Fruit fly (Drosophila melanogaster) whole organism, embryonic: ENCODE data around the gene CG34179.
A peak's percentile ranks its signal among the peaks of the same experiment; 100 is the strongest.

Source experiments
- ATbp ChIP-seq: fragments of 200-800 bp; sonication (Bioruptor generic); optimal IDR thresholded peaks from 2 replicates; lab custom pipeline; 2017; ENCODE audit warnings: missing biosample characterization, mild to moderate bottlenecking, missing genetic modification characterization, missing genetic modification reagents
- Atf3 ChIP-seq: fragments of 200-800 bp; sonication (Bioruptor generic); optimal IDR thresholded peaks from 3 replicates; lab custom pipeline; 2016; ENCODE audit warnings: missing biosample characterization, missing genetic modification characterization
- Atf6 ChIP-seq: fragments of 200-800 bp; sonication (Bioruptor generic); IDR thresholded peaks from 2 replicates; pipeline ENCODE4 v1.3.6; 2022; ENCODE audit warnings: missing biosample characterization, missing genetic modification characterization
- Awh ChIP-seq: fragments of 200-800 bp; sonication (Bioruptor generic); IDR thresholded peaks from 2 replicates; pipeline ENCODE4, ENCODE4 v1.3.6; 2022; ENCODE audit warnings: missing biosample characterization, missing genetic modification characterization
- Blimp-1 ChIP-seq: fragments of 200-800 bp; sonication (Bioruptor generic); optimal IDR thresholded peaks from 3 replicates; lab custom pipeline; 2018; ENCODE audit warnings: missing biosample characterization, missing genetic modification characterization, mild to moderate bottlenecking, moderate library complexity, missing genetic modification reagents
- CG11560 ChIP-seq: fragments of 200-800 bp; sonication (Bioruptor generic); IDR thresholded peaks from 3 replicates; pipeline ENCODE4 v1.3.6; 2022; ENCODE audit warnings: missing biosample characterization, missing genetic modification characterization
- CG13894 ChIP-seq: fragments of 200-800 bp; sonication (Bioruptor generic); optimal IDR thresholded peaks from 3 replicates; lab custom pipeline; 2018; ENCODE audit warnings: missing biosample characterization, mild to moderate bottlenecking, missing genetic modification characterization, moderate library complexity
- CG14667 ChIP-seq: fragments of 200-800 bp; sonication (Bioruptor generic); IDR thresholded peaks from 2 replicates; pipeline ENCODE4 v1.3.6; 2022; ENCODE audit warnings: missing biosample characterization, missing genetic modification characterization
- CG18599 ChIP-seq: fragments of 200-800 bp; sonication (Bioruptor generic); optimal IDR thresholded peaks from 3 replicates; lab custom pipeline; 2017; ENCODE audit warnings: missing biosample characterization, missing genetic modification characterization, mild to moderate bottlenecking, moderate library complexity, missing genetic modification reagents
- CG18764 ChIP-seq: fragments of 200-800 bp; sonication (Bioruptor generic); optimal IDR thresholded peaks from 3 replicates; lab custom pipeline; 2016; ENCODE audit warnings: missing biosample characterization, missing genetic modification characterization
- CG2199 ChIP-seq: fragments of 200-800 bp; sonication (Bioruptor generic); IDR thresholded peaks from 3 replicates; pipeline ENCODE4 v1.3.6; 2022; ENCODE audit warnings: missing biosample characterization, missing genetic modification characterization
- CG30020 ChIP-seq: fragments of 200-800 bp; optimal IDR thresholded peaks from 2 replicates; lab custom pipeline; 2019; ENCODE audit warnings: missing biosample characterization, mild to moderate bottlenecking, missing genetic modification characterization, moderate library complexity
- CG31388 ChIP-seq: fragments of 200-800 bp; sonication (Bioruptor generic); optimal IDR thresholded peaks from 2 replicates; lab custom pipeline; 2016; ENCODE audit warnings: missing biosample characterization, missing genetic modification characterization
- CG3407 ChIP-seq: fragments of 200-800 bp; sonication (Bioruptor generic); optimal IDR thresholded peaks from 2 replicates; lab custom pipeline; 2018; ENCODE audit warnings: missing biosample characterization, mild to moderate bottlenecking, missing genetic modification characterization
- CG42726 ChIP-seq: fragments of 200-800 bp; sonication (Bioruptor generic); IDR thresholded peaks from 2 replicates; pipeline ENCODE4 v1.3.6; 2022; ENCODE audit warnings: missing biosample characterization, missing genetic modification characterization; ENCODE audit not compliant: partially characterized antibody
- CG7839 ChIP-seq: fragments of 200-800 bp; sonication (Bioruptor generic); optimal IDR thresholded peaks from 3 replicates; lab custom pipeline; 2018; ENCODE audit warnings: missing biosample characterization, mild to moderate bottlenecking, missing genetic modification characterization, moderate library complexity
- CrebB ChIP-seq: fragments of 200-800 bp; sonication (Bioruptor generic); optimal IDR thresholded peaks from 3 replicates; lab custom pipeline; 2018; ENCODE audit warnings: missing biosample characterization, mild to moderate bottlenecking, missing genetic modification characterization
- Deaf1 ChIP-seq: fragments of 200-800 bp; optimal IDR thresholded peaks from 3 replicates; lab custom pipeline; 2019; ENCODE audit warnings: missing biosample characterization, mild to moderate bottlenecking, missing genetic modification characterization, moderate library complexity
- Dll ChIP-seq: fragments of 200-800 bp; sonication (Bioruptor generic); IDR thresholded peaks from 4 replicates; pipeline ENCODE4 v1.3.6; 2022; ENCODE audit warnings: missing biosample characterization, missing genetic modification characterization; ENCODE audit not compliant: partially characterized antibody
- Doc3 ChIP-seq: fragments of 200-800 bp; sonication (Bioruptor generic); IDR thresholded peaks from 3 replicates; pipeline ENCODE4 v1.3.6; 2022; ENCODE audit warnings: missing biosample characterization, missing genetic modification characterization; ENCODE audit not compliant: partially characterized antibody
- Drgx ChIP-seq: fragments of 200-800 bp; sonication (Bioruptor generic); IDR thresholded peaks from 2 replicates; pipeline ENCODE4 v1.3.6; 2022; ENCODE audit warnings: missing biosample characterization, missing genetic modification characterization
- Gsc ChIP-seq: fragments of 200-800 bp; sonication (Bioruptor generic); IDR thresholded peaks from 2 replicates; pipeline ENCODE4 v1.3.6; 2022; ENCODE audit warnings: missing biosample characterization, missing genetic modification characterization
- Gug ChIP-seq: fragments of 200-800 bp; sonication (Bioruptor generic); IDR thresholded peaks from 4 replicates; pipeline ENCODE4 v1.3.6; 2022; ENCODE audit warnings: missing biosample characterization, missing genetic modification characterization
- H2.0 ChIP-seq: fragments of 200-800 bp; sonication (Bioruptor generic); IDR thresholded peaks from 2 replicates; pipeline ENCODE4 v1.3.6; 2022; ENCODE audit warnings: missing biosample characterization, missing genetic modification characterization
- HmgD ChIP-seq: fragments of 200-800 bp; sonication (Bioruptor generic); optimal IDR thresholded peaks from 3 replicates; lab custom pipeline; 2016; ENCODE audit warnings: missing biosample characterization, missing genetic modification characterization
- Hmx ChIP-seq: fragments of 200-800 bp; sonication (Bioruptor generic); optimal IDR thresholded peaks from 2 replicates; lab custom pipeline; 2016; ENCODE audit warnings: missing biosample characterization, missing genetic modification characterization
- Hr3 ChIP-seq: fragments of 200-800 bp; sonication (Bioruptor generic); optimal IDR thresholded peaks from 3 replicates; lab custom pipeline; 2016; ENCODE audit warnings: missing biosample characterization, missing genetic modification characterization
- Opbp ChIP-seq: fragments of 200-800 bp; sonication (Bioruptor generic); IDR thresholded peaks from 3 replicates; pipeline ENCODE4 v1.3.6; 2022; ENCODE audit warnings: missing biosample characterization, missing genetic modification characterization; ENCODE audit not compliant: partially characterized antibody
- Sox100B ChIP-seq: fragments of 200-800 bp; sonication (Bioruptor generic); optimal IDR thresholded peaks from 3 replicates; lab custom pipeline; 2018; ENCODE audit warnings: missing biosample characterization, mild to moderate bottlenecking, missing genetic modification characterization
- ab ChIP-seq: fragments of 200-800 bp; sonication (Bioruptor generic); optimal IDR thresholded peaks from 2 replicates; lab custom pipeline; 2016; ENCODE audit warnings: missing biosample characterization, missing genetic modification characterization
- abd-A ChIP-seq: fragments of 200-800 bp; sonication (Bioruptor generic); optimal IDR thresholded peaks from 3 replicates; lab custom pipeline; 2019; ENCODE audit warnings: missing biosample characterization, mild to moderate bottlenecking, missing genetic modification characterization, moderate library complexity
- amos ChIP-seq: fragments of 200-800 bp; sonication (Bioruptor generic); IDR thresholded peaks from 2 replicates; pipeline ENCODE4 v1.3.6; 2022; ENCODE audit warnings: missing biosample characterization, missing genetic modification characterization; ENCODE audit not compliant: partially characterized antibody
- ci ChIP-seq: fragments of 200-800 bp; sonication (Bioruptor generic); IDR thresholded peaks from 3 replicates; pipeline ENCODE4 v1.3.6; 2022; ENCODE audit warnings: missing biosample characterization, missing genetic modification characterization
- cwo ChIP-seq: fragments of 200-800 bp; sonication (Bioruptor generic); optimal IDR thresholded peaks from 3 replicates; lab custom pipeline; 2017; ENCODE audit warnings: missing biosample characterization, missing genetic modification characterization, mild to moderate bottlenecking, moderate library complexity, missing genetic modification reagents
- ems ChIP-seq: fragments of 200-800 bp; sonication (Bioruptor generic); optimal IDR thresholded peaks from 3 replicates; lab custom pipeline; 2016; ENCODE audit warnings: missing biosample characterization, missing genetic modification characterization
- ewg ChIP-seq: fragments of 200-800 bp; sonication (Bioruptor generic); optimal IDR thresholded peaks from 3 replicates; lab custom pipeline; 2017; ENCODE audit warnings: mild to moderate bottlenecking, missing biosample characterization, missing genetic modification reagents, missing genetic modification characterization
- gfzf ChIP-seq: fragments of 200-800 bp; sonication (Bioruptor generic); optimal IDR thresholded peaks from 2 replicates; lab custom pipeline; 2016; ENCODE audit warnings: missing biosample characterization, mild to moderate bottlenecking, missing genetic modification characterization, moderate library complexity
- gro ChIP-seq: fragments of 200-800 bp; sonication (Bioruptor generic); optimal IDR thresholded peaks from 2 replicates; lab custom pipeline; 2016; ENCODE audit warnings: missing biosample characterization, missing genetic modification characterization
- hkb ChIP-seq, 2 experiments: fragments of 200-800 bp in 1 of 2; fragments of >200 bp in 1 of 2; sonication (Bioruptor generic) in 1 of 2; IDR thresholded peaks in 1 of 2; optimal IDR thresholded peaks in 1 of 2; 2 replicates each; pipeline versions ENCODE4 v1.3.6 to Lab custom; 2017 to 2022; ENCODE audit warnings: missing biosample characterization in 1 of 2, missing genetic modification characterization in 1 of 2
- inv ChIP-seq: fragments of 200-800 bp; sonication (Bioruptor generic); IDR thresholded peaks from 2 replicates; pipeline ENCODE4 v1.3.6; 2022; ENCODE audit warnings: missing biosample characterization, missing genetic modification characterization; ENCODE audit not compliant: partially characterized antibody
- kni ChIP-seq: fragments of 200-800 bp; sonication (Bioruptor generic); optimal IDR thresholded peaks from 3 replicates; lab custom pipeline; 2017; ENCODE audit warnings: mild to moderate bottlenecking, missing biosample characterization, missing genetic modification reagents, missing genetic modification characterization
- nerfin-1 ChIP-seq: fragments of 200-800 bp; sonication (Bioruptor generic); optimal IDR thresholded peaks from 3 replicates; lab custom pipeline; 2019; ENCODE audit warnings: missing biosample characterization, mild to moderate bottlenecking, missing genetic modification characterization, moderate library complexity
- oc ChIP-seq: fragments of 200-800 bp; sonication (Bioruptor generic); optimal IDR thresholded peaks from 2 replicates; lab custom pipeline; 2018; ENCODE audit warnings: missing biosample characterization, mild to moderate bottlenecking, missing genetic modification characterization, moderate library complexity
- pum ChIP-seq: fragments of 200-800 bp; sonication (Bioruptor generic); optimal IDR thresholded peaks from 2 replicates; lab custom pipeline; 2016; ENCODE audit warnings: missing biosample characterization, missing genetic modification characterization
- repo ChIP-seq: fragments of 200-800 bp; sonication (Bioruptor generic); optimal IDR thresholded peaks from 2 replicates; lab custom pipeline; 2016; ENCODE audit warnings: missing biosample characterization, missing genetic modification characterization
- rib ChIP-seq: fragments of 200-800 bp; sonication (Bioruptor generic); IDR thresholded peaks from 2 replicates; pipeline ENCODE4 v1.3.6; 2022; ENCODE audit warnings: missing biosample characterization, missing genetic modification characterization
- sd ChIP-seq: fragments of 200-800 bp; sonication (Bioruptor generic); optimal IDR thresholded peaks from 3 replicates; lab custom pipeline; 2018; ENCODE audit warnings: missing biosample characterization, mild to moderate bottlenecking, missing genetic modification characterization, moderate library complexity
- slbo ChIP-seq: fragments of 200-800 bp; sonication (Bioruptor generic); IDR thresholded peaks from 2 replicates; pipeline ENCODE4 v1.3.6; 2022; ENCODE audit warnings: missing biosample characterization, missing genetic modification characterization
- stc ChIP-seq: fragments of 200-800 bp; sonication (Bioruptor generic); IDR thresholded peaks from 2 replicates; pipeline ENCODE4 v1.3.6; 2022; ENCODE audit warnings: missing biosample characterization, missing genetic modification characterization
- trh ChIP-seq: fragments of 200-800 bp; sonication (Bioruptor generic); optimal IDR thresholded peaks from 2 replicates; lab custom pipeline; 2016; ENCODE audit warnings: missing biosample characterization, missing genetic modification characterization
- yki ChIP-seq: fragments of >200 bp; optimal IDR thresholded peaks from 3 replicates; lab custom pipeline; 2018

Gene CG34179

DNA sequence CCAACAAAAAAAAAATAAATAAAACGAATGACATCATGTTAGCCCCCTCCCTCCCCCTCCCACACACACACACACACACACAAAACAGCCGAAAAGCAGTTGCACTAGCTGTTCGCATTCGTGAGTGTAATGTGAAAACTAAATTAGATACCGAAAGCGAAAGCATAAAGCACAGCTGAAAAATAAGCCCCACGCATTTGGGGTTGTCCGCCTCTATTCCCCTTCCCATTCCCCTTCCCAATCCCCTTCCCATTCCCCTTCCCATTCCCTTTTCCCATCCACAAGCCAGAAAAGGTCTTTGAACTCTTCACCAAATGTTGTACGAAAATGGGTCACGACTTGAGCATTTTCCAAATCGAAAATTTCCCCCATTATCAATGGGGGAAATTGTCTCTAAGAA is 26.8 kb upstream of the CG34179 start (continued):
- no peak for TF ChIP-seq gro (GFP tag; lab: Kevin White, UChicago)
- TF ChIP-seq CG2199 (GFP tag; lab: Robert Waterston, UW): peak; percentile 31; the same call in 1 of the 3 replicates
- peak; percentile 48 for TF ChIP-seq Deaf1 (tag; lab: Kevin White, UChicago)
- TF ChIP-seq sd (tag; lab: Kevin White, UChicago): peak; percentile 6
- TF ChIP-seq Hr3 (GFP tag; lab: Kevin White, UChicago): peak; percentile 43
- TF ChIP-seq CG13894 (tag; lab: Kevin White, UChicago): peak; percentile 55
- no peak for TF ChIP-seq cwo (GFP tag; lab: Kevin White, UChicago)
- TF ChIP-seq CG18764 (GFP tag; lab: Kevin White, UChicago): no peak
- peak; percentile 0 for TF ChIP-seq Atf3 (GFP tag; lab: Kevin White, UChicago)
- peak; percentile 98 for TF ChIP-seq Blimp-1 (GFP tag; lab: Kevin White, UChicago)
- peak; percentile 94 for TF ChIP-seq abd-A (tag; lab: Kevin White, UChicago)
- no peak for TF ChIP-seq CG3407 (GFP tag; lab: Kevin White, UChicago)
- TF ChIP-seq Gsc: no peak
- no peak for TF ChIP-seq Doc3 (GFP tag; lab: Robert Waterston, UW)
- TF ChIP-seq CrebB: no peak
- no peak for TF ChIP-seq gfzf (GFP tag; lab: Kevin White, UChicago)
- TF ChIP-seq Drgx (GFP tag; lab: Robert Waterston, UW): no peak
- no peak for TF ChIP-seq Hmx (GFP tag; lab: Kevin White, UChicago)
- no peak for TF ChIP-seq pum (GFP tag; lab: Kevin White, UChicago)
- no peak for TF ChIP-seq yki (lab: Kevin White, UChicago)
- no peak for TF ChIP-seq CG31388 (GFP tag; lab: Kevin White, UChicago)
- TF ChIP-seq oc: peak; percentile 63
- peak; percentile 28 for TF ChIP-seq CG18599 (GFP tag; lab: Kevin White, UChicago)
- TF ChIP-seq ems (GFP tag; lab: Kevin White, UChicago): no peak
- no peak for TF ChIP-seq CG14667 (GFP tag; lab: Robert Waterston, UW)
- no peak for TF ChIP-seq H2.0 (GFP tag; lab: Robert Waterston, UW)
- TF ChIP-seq Awh (GFP tag; lab: Robert Waterston, UW): no peak
- TF ChIP-seq Opbp (GFP tag; lab: Robert Waterston, UW): peak; percentile 43; the same call in 1 of the 3 replicates
- TF ChIP-seq ATbp (GFP tag; lab: Kevin White, UChicago): no peak
- TF ChIP-seq CG42726 (GFP tag; lab: Robert Waterston, UW): peak; percentile 54; the same call in 1 of the 2 replicates
- 0 out of 4 replicates have a peak, but pooled peaks have one; percentile 13 for TF ChIP-seq Dll (GFP tag; lab: Robert Waterston, UW)
- peak; percentile 95 for TF ChIP-seq kni
- TF ChIP-seq nerfin-1 (tag; lab: Kevin White, UChicago): peak; percentile 34
- TF ChIP-seq rib: no peak
- no peak for TF ChIP-seq Sox100B
- no peak for TF ChIP-seq CG30020 (tag; lab: Kevin White, UChicago)
- no peak for TF ChIP-seq Gug (GFP tag; lab: Robert Waterston, UW)
- TF ChIP-seq, all 482 proteins: peak for 33

DNA sequence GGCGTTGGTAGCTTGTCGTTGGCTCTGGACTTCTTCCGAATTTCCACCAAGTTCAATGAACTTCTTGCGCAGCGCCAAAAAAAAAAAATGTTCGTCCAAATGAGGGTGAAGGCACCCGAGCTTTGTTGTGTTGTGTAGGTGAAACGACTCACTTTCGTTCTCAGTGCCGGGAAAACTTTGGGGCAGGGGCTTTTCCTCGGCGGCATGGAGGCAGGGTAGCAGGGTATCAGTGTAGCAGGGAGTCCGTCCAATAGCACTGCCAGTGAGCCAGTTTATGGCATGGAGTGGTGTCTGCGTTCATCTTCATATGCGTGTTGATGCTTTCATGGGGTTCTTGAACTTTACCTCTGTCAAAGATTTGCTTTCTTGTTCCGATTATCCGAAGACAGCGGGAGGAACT is 25.8 kb upstream of the CG34179 start:
- TF ChIP-seq inv (GFP tag; lab: Robert Waterston, UW) (no peak), CG7839 (tag; lab: Kevin White, UChicago) (no peak), CG11560 (no peak), slbo (GFP tag; lab: Robert Waterston, UW) (no peak), amos (no peak), Deaf1 (tag; lab: Kevin White, UChicago) (peak; percentile 43), ewg (GFP tag; lab: Kevin White, UChicago) (no peak), ci (GFP tag; lab: Robert Waterston, UW) (peak; percentile 68), ab (no peak), hkb (optimal IDR thresholded peaks at IDR 0.05; lab: Kevin White, UChicago) (no peak), hkb (GFP tag; IDR thresholded peaks at IDR 0.05; lab: Robert Waterston, UW) (0 out of 2 replicates have a peak, but pooled peaks have one; percentile 21), HmgD (no peak), trh (GFP tag; lab: Kevin White, UChicago) (no peak), repo (no peak), stc (GFP tag; lab: Robert Waterston, UW) (no peak), Atf6 (GFP tag; lab: Robert Waterston, UW) (no peak)
